Worm (Caenorhabditis elegans) whole organism, L4 larva: ENCODE measurements around the gene acr-2.

Source experiments
- F37D6.2 ChIP-seq: sonication (generic microtip); optimal IDR thresholded peaks from 2 replicates; lab custom pipeline; 2016; ENCODE audit warnings: mild to moderate bottlenecking, missing genetic modification characterization, missing compliant biosample characterization
- T20F7.1 ChIP-seq: fragments of 200-800 bp; sonication (Bioruptor generic); optimal IDR thresholded peaks from 2 replicates; lab custom pipeline; 2018; ENCODE audit warnings: mild to moderate bottlenecking, missing genetic modification characterization, missing compliant biosample characterization
- Y105C5A.15 ChIP-seq: fragments of 200-800 bp; sonication (Bioruptor generic); IDR thresholded peaks from 2 replicates; pipeline ENCODE4 v1.3.6; 2022; ENCODE audit warnings: missing genetic modification characterization, missing compliant biosample characterization
- Y5F2A.4 ChIP-seq: fragments of 200-800 bp; sonication (Bioruptor generic); optimal IDR thresholded peaks from 2 replicates; lab custom pipeline; 2018; ENCODE audit warnings: mild to moderate bottlenecking, missing genetic modification characterization, missing compliant biosample characterization
- aha-1 ChIP-seq: fragments of 150-350 bp; peaks from one replicate; lab custom pipeline; 2014; ENCODE audit warnings: missing biosample characterization, missing genetic modification characterization
- aly-2 ChIP-seq: sonication (generic microtip); optimal IDR thresholded peaks from 2 replicates; lab custom pipeline; 2018; ENCODE audit warnings: missing biosample characterization, missing genetic modification characterization
- arid-1 ChIP-seq: fragments of 200-800 bp; sonication (Bioruptor generic); conservative IDR thresholded peaks from 2 replicates; pipeline ENCODE4 v1.3.6; 2022; ENCODE audit warnings: missing genetic modification reagents, missing genetic modification characterization, missing compliant biosample characterization
- ces-1 ChIP-seq: fragments of 150-350 bp; sonication (generic microtip); optimal IDR thresholded peaks from 4 replicates; lab custom pipeline; 2014; ENCODE audit warnings: missing biosample characterization, missing genetic modification reagents, missing genetic modification characterization
- daf-16 ChIP-seq, 3 experiments: sonication (generic microtip); optimal IDR thresholded peaks; 2 replicates each; lab custom pipeline; 2016 to 2017; ENCODE audit warnings: missing genetic modification characterization in 3 of 3, missing genetic modification reagents in 3 of 3, mild to moderate bottlenecking in 2 of 3, missing compliant biosample characterization in 2 of 3, missing biosample characterization in 1 of 3, moderate library complexity in 1 of 3
- daf-19 ChIP-seq: fragments of 200-800 bp; sonication (Bioruptor generic); conservative IDR thresholded peaks from 2 replicates; pipeline ENCODE4 v1.3.6; 2022; ENCODE audit warnings: missing genetic modification characterization, missing compliant biosample characterization
- dmd-6 ChIP-seq: fragments of 200-800 bp; sonication (Bioruptor generic); IDR thresholded peaks from 2 replicates; pipeline ENCODE4 v1.3.6; 2022; ENCODE audit warnings: missing genetic modification reagents, missing genetic modification characterization, missing compliant biosample characterization
- dmd-8 ChIP-seq: fragments of 200-800 bp; sonication (Bioruptor generic); IDR thresholded peaks from 2 replicates; pipeline ENCODE4 v1.3.6; 2022; ENCODE audit warnings: missing genetic modification characterization, missing compliant biosample characterization
- duxl-1 ChIP-seq: sonication (generic microtip); optimal IDR thresholded peaks from 2 replicates; lab custom pipeline; 2016; ENCODE audit warnings: mild to moderate bottlenecking, missing genetic modification characterization, moderate library complexity, missing compliant biosample characterization; ENCODE audit not compliant: poor library complexity
- dve-1 ChIP-seq: sonication (generic microtip); optimal IDR thresholded peaks from 2 replicates; lab custom pipeline; 2017; ENCODE audit warnings: antibody characterized with exemption, mild to moderate bottlenecking, missing genetic modification characterization, missing compliant biosample characterization; ENCODE audit not compliant: insufficient read depth
- egl-43 ChIP-seq: fragments of 200-800 bp; sonication (Bioruptor generic); IDR thresholded peaks from 2 replicates; pipeline ENCODE4 v1.3.6; 2022; ENCODE audit warnings: missing genetic modification reagents, missing genetic modification characterization, missing compliant biosample characterization
- fkh-10 ChIP-seq: fragments of 150-350 bp; optimal IDR thresholded peaks from 2 replicates; lab custom pipeline; 2014; ENCODE audit warnings: missing biosample characterization, missing genetic modification reagents, missing genetic modification characterization
- gei-8 ChIP-seq: fragments of 200-800 bp; sonication (Bioruptor generic); optimal IDR thresholded peaks from 2 replicates; lab custom pipeline; 2018; ENCODE audit warnings: mild to moderate bottlenecking, missing genetic modification characterization, missing compliant biosample characterization
- hif-1 ChIP-seq, 2 experiments: sonication (generic microtip); optimal IDR thresholded peaks; 2 replicates each; lab custom pipeline; 2016 to 2017; ENCODE audit warnings: missing compliant biosample characterization in 2 of 2, missing genetic modification characterization in 2 of 2, missing genetic modification reagents in 2 of 2, missing genotype in 2 of 2, mild to moderate bottlenecking in 1 of 2
- hlh-11 ChIP-seq: fragments of 200-800 bp; sonication (Bioruptor generic); optimal IDR thresholded peaks from 2 replicates; lab custom pipeline; 2018; ENCODE audit warnings: mild to moderate bottlenecking, missing genetic modification characterization, missing compliant biosample characterization
- hlh-30 ChIP-seq: sonication (generic microtip); optimal IDR thresholded peaks from 2 replicates; lab custom pipeline; 2017; ENCODE audit warnings: antibody characterized with exemption, mild to moderate bottlenecking, missing genetic modification characterization, missing compliant biosample characterization; ENCODE audit not compliant: insufficient read depth
- jun-1 ChIP-seq: fragments of 150-350 bp; optimal IDR thresholded peaks from 2 replicates; lab custom pipeline; 2014; ENCODE audit warnings: missing biosample characterization, missing genetic modification reagents, missing genetic modification characterization
- lin-13 ChIP-seq: fragments of 150-350 bp; optimal IDR thresholded peaks from 2 replicates; lab custom pipeline; 2014; ENCODE audit warnings: missing biosample characterization, missing genetic modification reagents, missing genetic modification characterization
- lin-15B ChIP-seq: fragments of 150-350 bp; sonication (generic microtip); optimal IDR thresholded peaks from 3 replicates; lab custom pipeline; 2014; ENCODE audit warnings: missing biosample characterization, missing genetic modification characterization
- madf-9 ChIP-seq: fragments of 200-800 bp; sonication (Bioruptor generic); conservative IDR thresholded peaks from 2 replicates; pipeline ENCODE4 v1.3.6; 2022; ENCODE audit warnings: missing genetic modification reagents, missing genetic modification characterization, missing compliant biosample characterization
- mdl-1 ChIP-seq, 2 experiments: fragments of 150-350 bp in 1 of 2; sonication (generic microtip) in 1 of 2; optimal IDR thresholded peaks; 2 replicates each; lab custom pipeline; 2014 to 2017; ENCODE audit warnings: missing biosample characterization in 2 of 2, missing genetic modification characterization in 2 of 2
- mdt-29 ChIP-seq: fragments of 200-800 bp; sonication (Bioruptor generic); IDR thresholded peaks from 2 replicates; pipeline ENCODE4 v1.3.6; 2022; ENCODE audit warnings: missing genetic modification reagents, missing genetic modification characterization, missing compliant biosample characterization
- mep-1 ChIP-seq: fragments of 150-350 bp; sonication (generic microtip); optimal IDR thresholded peaks from 3 replicates; lab custom pipeline; 2014; ENCODE audit warnings: missing biosample characterization, missing genetic modification characterization
- mxl-2 ChIP-seq: fragments of 200-800 bp; sonication (Bioruptor generic); conservative IDR thresholded peaks from 2 replicates; pipeline ENCODE4 v1.3.6; 2022; ENCODE audit warnings: missing genetic modification reagents, missing genetic modification characterization, missing compliant biosample characterization
- mxl-3 ChIP-seq: fragments of 200-800 bp; sonication (Bioruptor generic); optimal IDR thresholded peaks from 2 replicates; lab custom pipeline; 2018; ENCODE audit warnings: mild to moderate bottlenecking, missing genetic modification characterization, missing compliant biosample characterization
- nhr-11 ChIP-seq: fragments of 150-350 bp; optimal IDR thresholded peaks from 2 replicates; lab custom pipeline; 2014; ENCODE audit warnings: missing biosample characterization, missing genetic modification characterization
- nhr-28 ChIP-seq: fragments of 150-350 bp; optimal IDR thresholded peaks from 2 replicates; lab custom pipeline; 2014; ENCODE audit warnings: missing biosample characterization, missing genetic modification characterization
- nhr-42 ChIP-seq: fragments of 200-800 bp; sonication (Bioruptor generic); IDR thresholded peaks from 2 replicates; pipeline ENCODE4 v1.3.6; 2022; ENCODE audit warnings: missing genetic modification characterization, missing compliant biosample characterization
- nhr-48 ChIP-seq: sonication (generic microtip); optimal IDR thresholded peaks from 2 replicates; lab custom pipeline; 2016; ENCODE audit warnings: mild to moderate bottlenecking, missing genetic modification characterization, missing compliant biosample characterization
- nhr-6 ChIP-seq: fragments of 150-350 bp; optimal IDR thresholded peaks from 2 replicates; lab custom pipeline; 2014; ENCODE audit warnings: missing biosample characterization, missing genetic modification characterization
- nhr-77 ChIP-seq: fragments of 150-350 bp; optimal IDR thresholded peaks from 2 replicates; lab custom pipeline; 2014; ENCODE audit warnings: missing biosample characterization, missing genetic modification characterization
- php-3 ChIP-seq: fragments of 200-800 bp; sonication (Bioruptor generic); IDR thresholded peaks from 2 replicates; pipeline ENCODE4 v1.3.6; 2022; ENCODE audit warnings: missing genetic modification reagents, missing genetic modification characterization, missing compliant biosample characterization
- pqm-1 ChIP-seq: sonication (generic microtip); optimal IDR thresholded peaks from 2 replicates; lab custom pipeline; 2017; ENCODE audit warnings: missing biosample characterization, missing genetic modification characterization
- rbr-2 ChIP-seq: sonication (generic microtip); optimal IDR thresholded peaks from 2 replicates; lab custom pipeline; 2016; ENCODE audit warnings: missing genotype, missing genetic modification characterization, missing compliant biosample characterization
- saeg-2 ChIP-seq: fragments of 200-800 bp; sonication (Bioruptor generic); IDR thresholded peaks from 2 replicates; pipeline ENCODE4 v1.3.6; 2022; ENCODE audit warnings: missing genetic modification reagents, missing genetic modification characterization, missing compliant biosample characterization
- sdz-12 ChIP-seq: fragments of 200-800 bp; sonication (Bioruptor generic); optimal IDR thresholded peaks from 2 replicates; lab custom pipeline; 2018; ENCODE audit warnings: mild to moderate bottlenecking, missing genetic modification characterization, missing compliant biosample characterization
- set-16 ChIP-seq: fragments of 200-800 bp; sonication (Bioruptor generic); IDR thresholded peaks from 2 replicates; pipeline ENCODE4 v1.3.6; 2022; ENCODE audit warnings: missing genetic modification reagents, missing genetic modification characterization, missing compliant biosample characterization
- snpc-4 ChIP-seq: fragments of 150-350 bp; optimal IDR thresholded peaks from 2 replicates; lab custom pipeline; 2014; ENCODE audit warnings: missing biosample characterization, missing genetic modification characterization
- spr-3 ChIP-seq: fragments of 200-800 bp; sonication (Bioruptor generic); optimal IDR thresholded peaks from 2 replicates; lab custom pipeline; 2018; ENCODE audit warnings: mild to moderate bottlenecking, missing genetic modification characterization, missing compliant biosample characterization
- tra-1 ChIP-seq: fragments of 200-800 bp; sonication (Bioruptor generic); IDR thresholded peaks from 2 replicates; pipeline ENCODE4 v1.3.6; 2022; ENCODE audit warnings: missing genetic modification reagents, missing genetic modification characterization, missing compliant biosample characterization
- unc-62 ChIP-seq, 3 experiments: fragments of 150-350 bp in 1 of 3; sonication (generic microtip); optimal IDR thresholded peaks in 2 of 3; peaks in 1 of 3; 1 replicate in 1 of 3; 2 replicates in 2 of 3; lab custom pipeline; 2014 to 2017; ENCODE audit warnings: missing biosample characterization in 3 of 3, missing genetic modification characterization in 3 of 3, missing genetic modification reagents in 3 of 3, missing genotype in 1 of 3
- ztf-11 ChIP-seq: fragments of 150-350 bp; optimal IDR thresholded peaks from 2 replicates; lab custom pipeline; 2014; ENCODE audit warnings: missing biosample characterization, missing genetic modification characterization
- ztf-7 ChIP-seq: fragments of 150-350 bp; optimal IDR thresholded peaks from 2 replicates; lab custom pipeline; 2014; ENCODE audit warnings: missing biosample characterization, missing genetic modification characterization

Gene acr-2

ce11 chrX:6740282-6740982 lies 38.1 kb downstream of the acr-2 start (continued):
- TF ChIP-seq Y105C5A.15 (GFP tag; lab: Robert Waterston, UW) (no peak), php-3 (GFP tag; lab: Robert Waterston, UW) (no peak), duxl-1 (no peak), hlh-30 (tag; lab: Kevin White, UChicago) (peak; percentile 60), gei-8 (peak; percentile 35), madf-9 (no peak), dve-1 (tag; lab: Kevin White, UChicago) (no peak), daf-19 (GFP tag; lab: Robert Waterston, UW) (no peak), nhr-48 (no peak), dmd-6 (GFP tag; lab: Robert Waterston, UW) (no peak), aha-1 (peak; percentile 95), lin-15B (tag; lab: Kevin White, UChicago) (no peak), snpc-4 (tag; lab: Kevin White, UChicago) (no peak), mdt-29 (GFP tag; lab: Robert Waterston, UW) (no peak), ces-1 (GFP tag; lab: Kevin White, UChicago) (no peak), spr-3 (GFP tag; lab: Kevin White, UChicago) (no peak), daf-16 (GFP tag; optimal IDR thresholded peaks at IDR 0.05; lab: Kevin White, UChicago) (peak in 1 of 2 experiments; percentile 60), daf-16 (tag; optimal IDR thresholded peaks at IDR 0.05; lab: Kevin White, UChicago) (no peak), hlh-11 (tag; lab: Kevin White, UChicago) (no peak), arid-1 (GFP tag; lab: Robert Waterston, UW) (no peak; the same call in 1 of the 2 replicates), ztf-7 (no peak), nhr-77 (tag; lab: Kevin White, UChicago) (no peak), mep-1 (tag; lab: Kevin White, UChicago) (peak; percentile 15), F37D6.2 (tag; lab: Kevin White, UChicago) (peak; percentile 30), saeg-2 (no peak), dmd-8 (GFP tag; lab: Robert Waterston, UW) (0 out of 2 replicates have a peak, but pooled peaks have one; percentile 10), rbr-2 (peak; percentile 41)

ce11 chrX:6740983-6741365 lies 38.6 kb downstream of the acr-2 start:
- TF ChIP-seq rbr-2 (no peak), nhr-11 (peak; percentile 71), dve-1 (tag; lab: Kevin White, UChicago) (no peak), mep-1 (tag; lab: Kevin White, UChicago) (no peak), nhr-48 (no peak), dmd-6 (GFP tag; lab: Robert Waterston, UW) (no peak; the same call in 1 of the 2 replicates), snpc-4 (tag; lab: Kevin White, UChicago) (no peak), php-3 (GFP tag; lab: Robert Waterston, UW) (no peak), jun-1 (tag; lab: Kevin White, UChicago) (no peak), duxl-1 (no peak), T20F7.1 (GFP tag; lab: Kevin White, UChicago) (no peak), aly-2 (tag; lab: Kevin White, UChicago) (no peak), set-16 (GFP tag; lab: Robert Waterston, UW) (no peak), Y5F2A.4 (GFP tag; lab: Kevin White, UChicago) (no peak), unc-62 (GFP tag; optimal IDR thresholded peaks at IDR 0.05 in 1 of 2; lab: Kevin White, UChicago) (peak in 1 of 2 experiments; percentile 96), unc-62 (tag; optimal IDR thresholded peaks at IDR 0.05; lab: Kevin White, UChicago) (no peak), fkh-10 (GFP tag; lab: Kevin White, UChicago) (no peak), nhr-28 (tag; lab: Kevin White, UChicago) (peak; percentile 21), mxl-3 (GFP tag; lab: Kevin White, UChicago) (no peak), hif-1 (tag; optimal IDR thresholded peaks at IDR 0.05; lab: Kevin White, UChicago) (peak in 1 of 2 experiments; percentile 29), mxl-2 (no peak), tra-1 (GFP tag; lab: Robert Waterston, UW) (no peak), ztf-11 (tag; lab: Kevin White, UChicago) (no peak), hlh-11 (tag; lab: Kevin White, UChicago) (peak; percentile 71), mdt-29 (GFP tag; lab: Robert Waterston, UW) (peak; percentile 48), lin-13 (GFP tag; lab: Kevin White, UChicago) (no peak), nhr-6 (tag; lab: Kevin White, UChicago) (no peak), pqm-1 (tag; lab: Kevin White, UChicago) (no peak), sdz-12 (GFP tag; lab: Kevin White, UChicago) (no peak), mdl-1 (tag; optimal IDR thresholded peaks at IDR 0.05; lab: Kevin White, UChicago) (peak in 1 of 2 experiments; percentile 42), nhr-42 (GFP tag; lab: Robert Waterston, UW) (no peak), egl-43 (GFP tag; lab: Robert Waterston, UW) (peak; percentile 4; the same call in 1 of the 2 replicates)
